Worm (Caenorhabditis elegans): Measurements from ENCODE around the gene F59B2.9.
A peak's percentile ranks its signal among the peaks of the same experiment; 100 is the strongest.

F59B2.9 gene

ce11 chrIII:8978512-8979352 is 33.5 kb downstream of the F59B2.9 start:
- no peak for TF ChIP-seq nhr-2 (tag; optimal IDR thresholded peaks at IDR 0.05)
- TF ChIP-seq nhr-28 (tag; optimal IDR thresholded peaks at IDR 0.05), result no peak

DNA sequence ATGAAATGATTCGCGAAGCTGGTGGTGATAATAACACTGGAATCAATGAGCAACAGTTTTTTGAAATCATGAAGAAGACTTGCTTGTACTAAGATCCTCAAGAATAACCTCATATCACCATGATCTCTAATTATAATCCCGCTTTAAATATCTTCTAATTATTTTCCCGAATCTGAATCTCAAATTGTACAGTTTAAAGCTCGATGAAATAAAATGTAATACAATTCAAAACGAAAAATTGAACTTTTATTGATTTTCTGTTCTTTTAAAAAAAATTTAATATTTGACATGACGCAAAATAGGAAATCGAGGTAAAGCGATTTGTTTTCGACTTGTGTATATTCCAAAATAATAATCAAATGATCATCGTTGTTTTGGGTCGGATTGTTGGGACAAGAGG is 37.4 kb downstream of the F59B2.9 start:
- TF ChIP-seq hlh-1 (tag; optimal IDR thresholded peaks at IDR 0.05) (no peak), cnd-1 (tag; optimal IDR thresholded peaks at IDR 0.05) (no peak), ceh-39 (tag; optimal IDR thresholded peaks at IDR 0.05) (no peak), zip-8 (tag; optimal IDR thresholded peaks at IDR 0.05) (no peak), flh-1 (GFP tag; optimal IDR thresholded peaks at IDR 0.05) (no peak), sem-2 (GFP tag; optimal IDR thresholded peaks at IDR 0.05) (no peak), bed-3 (GFP tag; optimal IDR thresholded peaks at IDR 0.05) (no peak), mls-2 (tag; optimal IDR thresholded peaks at IDR 0.05) (no peak), unc-62 (GFP tag; optimal IDR thresholded peaks at IDR 0.05) (no peak), M03D4.4 (tag; optimal IDR thresholded peaks at IDR 0.05) (no peak), nhr-2 (tag; optimal IDR thresholded peaks at IDR 0.05) (no peak)

DNA sequence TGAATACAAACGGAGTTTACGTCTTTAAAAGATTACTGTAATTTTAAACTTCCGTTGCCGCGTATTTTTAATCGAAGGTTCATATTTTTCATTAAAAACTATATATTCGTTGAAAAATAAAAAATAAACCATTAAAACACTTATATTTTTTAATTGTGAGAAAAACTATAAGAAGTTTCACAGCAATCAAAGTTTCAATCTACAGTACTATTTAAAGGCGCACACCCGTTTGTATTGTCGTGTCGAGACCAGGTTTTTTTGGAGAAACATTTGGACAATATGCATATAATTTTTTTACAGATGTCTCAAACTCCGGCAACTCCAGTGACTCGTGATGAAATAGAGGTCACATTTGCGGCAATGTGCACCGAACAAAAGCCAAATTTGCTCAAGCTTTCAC is 38.4 kb downstream of the F59B2.9 start, which contains the start of gene R08D7.5:
TSS of gene R08D7.5 (plus strand) at position 301 of the 400 bp plus-strand sequence.
- TF ChIP-seq sptf-1 (tag; optimal IDR thresholded peaks at IDR 0.05) (no peak), mep-1 (tag; optimal IDR thresholded peaks at IDR 0.05) (no peak), lin-32 (GFP tag; optimal IDR thresholded peaks at IDR 0.05) (no peak), ceh-83 (GFP tag; optimal IDR thresholded peaks at IDR 0.05) (no peak), tbx-8 (GFP tag; optimal IDR thresholded peaks at IDR 0.05) (no peak), lin-13 (tag; optimal IDR thresholded peaks at IDR 0.05) (no peak), unc-39 (tag; optimal IDR thresholded peaks at IDR 0.05) (no peak), ceh-39 (tag; optimal IDR thresholded peaks at IDR 0.05) (no peak), drap-1 (GFP tag; optimal IDR thresholded peaks at IDR 0.05) (no peak), ztf-11 (tag; optimal IDR thresholded peaks at IDR 0.05) (no peak), ham-2 (GFP tag; optimal IDR thresholded peaks at IDR 0.05) (no peak), unc-62 (GFP tag; optimal IDR thresholded peaks at IDR 0.05) (no peak), mls-2 (tag; optimal IDR thresholded peaks at IDR 0.05) (no peak), nhr-12 (tag; optimal IDR thresholded peaks at IDR 0.05) (no peak), elt-1 (tag; optimal IDR thresholded peaks at IDR 0.05; ENCODE audit: borderline replicate concordance, insufficient read depth) (no peak), flh-1 (GFP tag; optimal IDR thresholded peaks at IDR 0.05) (no peak)

ce11 chrIII:8973163-8973562 is 39.0 kb downstream of the F59B2.9 start:
- TF ChIP-seq M03D4.4 (tag; optimal IDR thresholded peaks at IDR 0.05) (no peak), ces-1 (GFP tag; optimal IDR thresholded peaks at IDR 0.05) (peak; percentile 28), ceh-39 (tag; optimal IDR thresholded peaks at IDR 0.05) (no peak), flh-1 (GFP tag; optimal IDR thresholded peaks at IDR 0.05) (no peak)

ce11 chrIII:8971255-8972020 is 40.8 kb downstream of the F59B2.9 start, which contains the start of the genes eif-3.D and R08D7.4:
TSS of gene eif-3.D (minus strand) at chrIII:8971578.
TSS of gene R08D7.4 (plus strand) at chrIII:8971892.
- TF ChIP-seq flh-1 (GFP tag; optimal IDR thresholded peaks at IDR 0.05), result no peak
- TF ChIP-seq cnd-1 (tag; optimal IDR thresholded peaks at IDR 0.05), result peak; percentile 9
- TF ChIP-seq mls-2 (tag; optimal IDR thresholded peaks at IDR 0.05), result peak; percentile 64
- TF ChIP-seq ztf-11 (tag; optimal IDR thresholded peaks at IDR 0.05), result peak; percentile 46
- TF ChIP-seq elt-3 (tag; optimal IDR thresholded peaks at IDR 0.05), result no peak
- peak; percentile 56 for TF ChIP-seq lsy-2 (tag; optimal IDR thresholded peaks at IDR 0.05)
- peak; percentile 31 for TF ChIP-seq lin-13 (tag; optimal IDR thresholded peaks at IDR 0.05)
- TF ChIP-seq M03D4.4 (tag; optimal IDR thresholded peaks at IDR 0.05), result peak; percentile 58
- TF ChIP-seq unc-120 (tag; optimal IDR thresholded peaks at IDR 0.05; ENCODE audit: poor library complexity, severe bottlenecking), result peak; percentile 37
- peak; percentile 33 for TF ChIP-seq nhr-237 (tag; optimal IDR thresholded peaks at IDR 0.05)
- TF ChIP-seq bed-3 (GFP tag; optimal IDR thresholded peaks at IDR 0.05), result peak; percentile 16
- TF ChIP-seq zip-8 (tag; optimal IDR thresholded peaks at IDR 0.05), result no peak
- peak; percentile 49 for TF ChIP-seq pha-4 (tag; optimal IDR thresholded peaks at IDR 0.05)
- peak; percentile 79 for TF ChIP-seq sptf-1 (tag; optimal IDR thresholded peaks at IDR 0.05)
